Fruit fly (Drosophila melanogaster) whole organism, embryonic: ENCODE data around the gene CG9263.

Experiments used
- CG18476 ChIP-seq: fragments of 200-800 bp; sonication (Bioruptor generic); optimal IDR thresholded peaks from 2 replicates; lab custom pipeline; 2016; ENCODE audit warnings: missing biosample characterization, mild to moderate bottlenecking, missing genetic modification characterization
- Mad ChIP-seq: fragments of 200-800 bp; sonication (Bioruptor generic); optimal IDR thresholded peaks from 2 replicates; lab custom pipeline; 2016; ENCODE audit warnings: missing biosample characterization, missing genetic modification characterization
- Oaz ChIP-seq: fragments of 200-800 bp; sonication (Bioruptor generic); IDR thresholded peaks from 2 replicates; pipeline ENCODE4 v1.3.6; 2022; ENCODE audit warnings: missing biosample characterization, missing genetic modification characterization
- gce ChIP-seq: fragments of 200-800 bp; sonication (Bioruptor generic); IDR thresholded peaks from 3 replicates; pipeline ENCODE4 v1.3.6; 2022; ENCODE audit warnings: missing biosample characterization, missing genetic modification characterization

DNA sequence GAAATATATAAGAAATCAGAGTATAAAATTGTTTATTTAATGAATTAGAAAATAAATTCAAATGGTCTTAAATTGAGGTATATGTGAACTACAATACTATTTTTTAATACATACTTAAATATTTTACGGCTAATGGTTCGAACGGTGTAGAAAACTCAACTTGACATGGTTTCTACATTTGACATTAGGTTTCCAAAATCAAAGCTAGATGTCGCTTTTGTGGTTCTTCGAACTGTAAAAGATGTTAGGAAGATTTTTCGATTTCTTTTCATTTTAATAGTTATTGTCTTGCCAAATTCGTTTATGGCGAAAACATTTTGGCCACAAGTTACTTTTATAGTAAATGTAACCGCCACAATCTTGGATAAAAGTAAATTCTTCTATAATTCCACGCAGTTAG, 42.0 kb downstream of the CG9263 start:
- TF ChIP-seq Oaz (GFP tag; lab: Robert Waterston, UW) (no peak), Mad (no peak), CG18476 (GFP tag; lab: Kevin White, UChicago) (no peak), gce (GFP tag; lab: Robert Waterston, UW) (no peak)
